Fruit fly (Drosophila melanogaster) whole organism: Measurements from ENCODE around the gene Ns1.

Experiments
- CG8478 ChIP-seq: fragments of >200 bp; optimal IDR thresholded peaks from 2 replicates; lab custom pipeline; 2018; ENCODE audit warnings: inconsistent platforms
- Dll ChIP-seq: fragments of >200 bp; optimal IDR thresholded peaks from 2 replicates; lab custom pipeline; 2017
- EcR ChIP-seq, 2 experiments: fragments of >200 bp; optimal IDR thresholded peaks; 2 replicates each; lab custom pipeline; 2017; ENCODE audit warnings: missing biosample characterization in 2 of 2, missing genetic modification characterization in 2 of 2, missing genetic modification reagents in 2 of 2
- pan ChIP-seq: fragments of >200 bp; optimal IDR thresholded peaks from 2 replicates; lab custom pipeline; 2017
- psq ChIP-seq: fragments of >200 bp; optimal IDR thresholded peaks from 2 replicates; lab custom pipeline; 2017
- usp ChIP-seq: fragments of >200 bp; optimal IDR thresholded peaks from 2 replicates; lab custom pipeline; 2017; ENCODE audit warnings: missing biosample characterization, missing genetic modification characterization, mixed read lengths

Gene Ns1

DNA sequence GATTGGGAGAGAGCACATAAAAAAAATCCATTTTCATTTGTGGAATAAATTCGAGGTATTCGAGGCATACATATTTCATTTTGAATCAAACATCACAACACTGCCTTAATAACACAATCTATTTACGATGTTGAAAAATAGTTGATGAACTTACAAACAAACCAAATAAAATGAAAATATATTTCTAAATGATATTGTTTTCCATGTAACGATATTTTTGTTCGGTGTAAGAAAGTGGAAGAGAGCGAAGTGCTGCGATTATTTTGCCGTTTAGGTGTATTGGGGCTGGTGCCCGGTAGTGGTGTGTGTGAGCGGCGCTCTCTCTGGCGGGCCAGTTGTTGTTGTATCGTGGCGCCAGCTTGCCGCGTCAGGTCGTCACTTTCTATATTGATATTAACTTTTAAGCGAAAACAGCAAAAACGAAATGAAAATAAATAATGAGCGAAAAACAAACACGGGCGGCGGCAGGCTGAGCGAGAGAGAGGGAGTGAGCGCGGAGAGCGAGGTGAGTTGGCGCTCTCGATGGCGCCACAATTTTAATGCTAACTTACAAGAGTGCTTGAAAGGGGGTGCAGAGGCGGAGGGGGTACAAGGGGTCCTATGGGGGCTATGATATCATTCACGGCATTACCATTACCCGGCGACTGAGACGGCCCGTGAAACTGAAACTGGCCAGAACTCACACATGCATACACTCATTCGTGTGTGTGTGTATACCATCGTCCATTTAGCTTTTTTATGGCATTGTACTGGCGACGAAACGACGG lies 7.3 kb downstream of the Ns1 start:
- no peak for TF ChIP-seq EcR (GFP tag; optimal IDR thresholded peaks at IDR 0.05; lab: Kevin White, UChicago)
- TF ChIP-seq Dll = peak; percentile 95

DNA sequence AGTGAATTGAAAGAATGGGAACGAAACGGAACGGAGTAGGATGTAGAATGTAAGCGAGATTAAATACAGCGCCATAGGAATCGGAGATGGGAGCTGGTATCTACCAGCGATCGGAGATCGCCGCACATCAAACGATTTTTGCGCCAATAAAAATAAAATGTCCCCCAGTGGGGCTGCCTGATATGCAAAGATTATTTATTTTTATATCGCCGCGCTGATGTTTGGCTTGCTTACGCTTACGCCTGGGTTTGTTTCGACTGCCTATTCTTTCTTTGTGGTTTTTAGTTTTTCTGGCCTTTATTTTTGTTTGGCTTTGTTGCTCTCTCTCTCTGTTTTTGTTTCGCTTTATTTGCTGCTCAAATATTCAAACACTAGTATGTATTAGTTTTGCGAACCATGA lies 8.7 kb downstream of the Ns1 start:
- TF ChIP-seq Dll (no peak), pan (lab: Kevin White, UChicago) (no peak), psq (lab: Kevin White, UChicago) (no peak), CG8478 (lab: Kevin White, UChicago) (no peak), EcR (GFP tag; optimal IDR thresholded peaks at IDR 0.05; lab: Kevin White, UChicago) (no peak)

DNA sequence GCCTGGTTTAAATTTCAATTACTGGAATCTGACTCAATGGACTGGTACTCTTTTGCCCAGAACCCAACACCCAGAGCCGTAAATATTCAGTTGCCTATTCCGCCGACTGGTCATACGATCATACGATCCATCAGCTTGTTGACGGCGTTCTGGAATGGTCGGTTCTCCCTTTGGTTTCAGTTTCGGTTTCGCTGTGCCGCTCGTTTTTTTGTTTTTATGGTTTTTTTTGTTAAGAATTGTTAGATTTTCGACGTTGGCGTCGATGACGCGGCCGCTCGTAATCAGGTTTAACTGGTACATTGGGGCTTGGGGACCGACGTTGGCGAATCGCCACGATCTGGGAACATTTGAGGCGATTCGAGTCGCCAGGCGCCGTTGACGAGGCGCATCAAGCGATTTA lies 9.8 kb downstream of the Ns1 start:
- TF ChIP-seq pan (lab: Kevin White, UChicago) = no peak
- no peak for TF ChIP-seq usp (GFP tag; lab: Kevin White, UChicago)
- no peak for TF ChIP-seq CG8478 (lab: Kevin White, UChicago)
- TF ChIP-seq psq (lab: Kevin White, UChicago) = no peak
- no peak for TF ChIP-seq Dll
- TF ChIP-seq EcR (GFP tag; optimal IDR thresholded peaks at IDR 0.05; lab: Kevin White, UChicago) = no peak

DNA sequence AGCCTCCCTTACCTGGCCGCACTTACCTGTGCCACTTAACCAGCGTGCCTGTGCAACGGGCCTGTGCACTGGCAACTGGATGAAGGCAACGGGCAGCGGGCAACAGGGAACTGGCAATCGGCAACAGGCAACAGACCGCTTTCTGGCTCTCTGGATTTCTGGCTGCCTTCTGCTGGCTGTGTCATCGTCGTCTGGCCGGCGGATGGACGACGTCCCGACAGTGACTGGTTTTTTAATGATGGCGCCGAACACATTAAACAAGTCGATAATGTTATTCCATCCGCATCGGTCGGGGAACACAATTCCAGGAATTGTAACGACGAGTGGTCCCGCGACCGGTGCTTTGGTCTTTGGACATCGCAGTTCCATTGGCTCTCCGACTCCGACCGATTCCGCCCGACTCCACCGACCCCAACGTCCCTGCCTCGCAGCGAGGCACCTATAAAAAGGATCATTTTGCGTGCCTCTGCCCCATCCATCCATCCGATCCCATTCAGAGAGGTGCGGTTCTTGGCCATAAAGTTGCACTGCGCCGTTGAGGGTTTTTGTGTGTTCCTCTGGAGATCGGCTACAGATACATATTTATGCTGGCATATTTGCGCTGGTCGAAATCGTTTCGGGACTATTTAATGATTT lies 10.6 kb downstream of the Ns1 start:
- TF ChIP-seq CG8478 (lab: Kevin White, UChicago) (no peak), Dll (peak; percentile 13)

DNA sequence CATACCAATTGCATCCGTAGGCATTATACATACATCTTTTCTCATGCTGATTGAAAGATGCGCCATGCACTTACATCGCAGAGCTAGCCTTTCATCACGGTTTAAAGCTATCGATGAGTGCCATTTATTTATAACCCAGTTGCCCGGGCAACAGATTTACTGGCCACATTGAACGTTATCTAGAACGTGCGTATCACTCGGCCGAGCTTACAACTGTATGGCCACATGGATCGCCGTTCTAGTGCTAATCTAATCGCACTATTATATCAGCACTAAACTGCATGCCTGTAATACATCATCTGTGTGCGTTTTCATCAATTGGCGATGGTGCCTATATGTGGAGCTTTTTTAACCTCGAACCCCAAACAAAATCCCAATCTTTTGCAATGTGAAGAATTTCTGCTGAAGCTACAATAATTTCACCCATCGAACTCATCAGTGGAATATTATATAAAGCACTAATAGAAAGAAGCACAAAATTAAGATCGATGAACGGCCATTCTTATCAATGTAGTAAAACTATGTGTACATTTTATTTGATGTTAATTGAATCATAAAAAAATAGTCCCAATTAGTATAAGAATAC lies 11.6 kb downstream of the Ns1 start:
- TF ChIP-seq psq (lab: Kevin White, UChicago) (no peak), EcR (GFP tag; optimal IDR thresholded peaks at IDR 0.05; lab: Kevin White, UChicago) (no peak), CG8478 (lab: Kevin White, UChicago) (no peak), usp (GFP tag; lab: Kevin White, UChicago) (no peak), pan (lab: Kevin White, UChicago) (no peak), Dll (no peak)

DNA sequence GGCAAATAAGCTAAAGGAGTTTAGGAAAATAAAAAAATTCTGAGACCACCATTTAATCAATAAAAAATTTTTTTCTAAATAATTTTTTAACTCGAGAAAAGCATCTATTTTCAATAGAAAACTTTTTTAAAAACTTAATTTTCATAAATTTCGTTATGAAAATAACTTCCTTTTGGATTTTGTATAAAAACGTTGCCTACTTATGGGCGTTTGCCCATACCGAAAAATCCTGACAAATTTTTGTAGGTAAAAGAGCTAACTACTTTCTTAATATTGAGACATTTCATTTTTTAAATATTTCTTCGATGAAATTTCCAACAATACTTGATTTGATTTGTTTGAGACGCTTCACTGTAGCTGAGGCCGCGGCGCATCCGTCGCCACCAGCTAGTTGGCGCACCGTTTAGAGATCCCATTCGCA lies 12.2 kb downstream of the Ns1 start:
- no peak for TF ChIP-seq EcR (GFP tag; optimal IDR thresholded peaks at IDR 0.05; lab: Kevin White, UChicago)
- no peak for TF ChIP-seq Dll
- TF ChIP-seq usp (GFP tag; lab: Kevin White, UChicago) = no peak
- TF ChIP-seq pan (lab: Kevin White, UChicago) = no peak
- no peak for TF ChIP-seq CG8478 (lab: Kevin White, UChicago)
- TF ChIP-seq psq (lab: Kevin White, UChicago) = no peak

DNA sequence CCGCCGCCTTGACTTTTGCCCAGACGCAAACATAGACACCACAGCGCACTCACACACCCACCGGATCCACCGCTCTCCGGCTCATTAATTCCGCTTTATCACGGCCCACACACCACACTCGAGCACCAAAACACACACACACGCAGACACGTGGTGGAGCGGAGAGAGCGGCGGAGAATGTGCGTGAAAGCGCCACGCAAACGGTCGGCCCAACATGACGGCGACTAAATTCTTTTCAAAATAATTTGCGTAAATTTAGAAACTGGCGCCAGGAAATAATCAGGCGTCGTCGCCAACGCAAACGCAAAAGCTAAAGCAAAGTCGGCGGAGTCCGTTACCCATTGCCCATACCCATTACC lies 12.7 kb downstream of the Ns1 start:
- no peak for TF ChIP-seq psq (lab: Kevin White, UChicago)
- TF ChIP-seq Dll = no peak
- no peak for TF ChIP-seq EcR (GFP tag; optimal IDR thresholded peaks at IDR 0.05; lab: Kevin White, UChicago)
- no peak for TF ChIP-seq usp (GFP tag; lab: Kevin White, UChicago)
- no peak for TF ChIP-seq pan (lab: Kevin White, UChicago)
- TF ChIP-seq CG8478 (lab: Kevin White, UChicago) = no peak

DNA sequence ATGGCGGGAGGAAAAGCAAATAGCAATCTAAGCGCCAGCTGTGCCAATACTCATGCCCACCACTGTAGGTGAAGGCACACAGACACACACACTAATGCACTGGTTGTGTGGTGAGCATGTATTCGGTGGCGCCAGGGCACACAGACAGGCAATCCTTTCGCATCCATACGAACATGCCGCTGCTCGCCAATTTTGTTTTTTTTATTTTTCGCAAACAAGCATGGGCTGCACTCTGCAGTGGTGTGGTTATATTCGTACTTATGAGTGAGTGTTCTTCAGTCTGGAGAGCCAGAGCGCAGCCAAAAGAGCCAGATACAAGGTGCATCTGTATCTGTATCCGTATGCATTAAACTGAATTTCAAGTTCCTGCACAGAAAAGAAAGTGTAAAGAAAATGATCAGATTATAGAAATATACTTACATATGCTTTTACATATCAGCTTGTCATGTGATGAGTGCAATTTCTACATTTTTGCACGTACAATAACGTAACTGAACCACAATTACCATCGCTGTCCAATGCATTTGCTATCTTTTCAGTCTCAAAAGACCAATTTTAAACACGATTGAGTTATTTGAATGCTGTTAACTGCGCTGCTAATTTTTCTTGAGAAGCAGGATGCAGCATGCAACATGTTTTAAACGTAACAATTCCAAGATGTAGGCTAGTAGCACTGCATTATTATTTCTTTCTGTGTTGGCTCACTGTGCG lies 13.2 kb downstream of the Ns1 start:
- TF ChIP-seq EcR (GFP tag; optimal IDR thresholded peaks at IDR 0.05; lab: Kevin White, UChicago) (no peak), Dll (no peak), usp (GFP tag; lab: Kevin White, UChicago) (no peak), psq (lab: Kevin White, UChicago) (no peak), pan (lab: Kevin White, UChicago) (no peak), CG8478 (lab: Kevin White, UChicago) (no peak)

DNA sequence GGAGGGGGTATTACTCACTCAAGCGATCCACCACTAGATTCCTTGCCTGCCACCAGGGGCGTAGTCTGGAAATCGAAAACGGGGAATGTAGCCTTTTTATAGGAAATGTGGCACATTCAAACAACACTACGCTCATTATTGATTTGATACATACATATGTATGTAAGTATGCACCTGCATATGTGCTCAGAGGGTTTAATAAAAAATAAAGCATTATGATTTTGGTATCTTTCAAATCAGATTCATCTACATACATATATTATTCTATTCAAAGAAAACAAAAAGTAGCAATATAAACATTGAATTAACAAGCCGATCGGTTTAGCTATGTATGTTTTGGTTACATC lies 15.6 kb downstream of the Ns1 start:
- TF ChIP-seq Dll (no peak), usp (GFP tag; lab: Kevin White, UChicago) (no peak), EcR (GFP tag; optimal IDR thresholded peaks at IDR 0.05; lab: Kevin White, UChicago) (no peak), CG8478 (lab: Kevin White, UChicago) (no peak), psq (lab: Kevin White, UChicago) (no peak), pan (lab: Kevin White, UChicago) (no peak)

DNA sequence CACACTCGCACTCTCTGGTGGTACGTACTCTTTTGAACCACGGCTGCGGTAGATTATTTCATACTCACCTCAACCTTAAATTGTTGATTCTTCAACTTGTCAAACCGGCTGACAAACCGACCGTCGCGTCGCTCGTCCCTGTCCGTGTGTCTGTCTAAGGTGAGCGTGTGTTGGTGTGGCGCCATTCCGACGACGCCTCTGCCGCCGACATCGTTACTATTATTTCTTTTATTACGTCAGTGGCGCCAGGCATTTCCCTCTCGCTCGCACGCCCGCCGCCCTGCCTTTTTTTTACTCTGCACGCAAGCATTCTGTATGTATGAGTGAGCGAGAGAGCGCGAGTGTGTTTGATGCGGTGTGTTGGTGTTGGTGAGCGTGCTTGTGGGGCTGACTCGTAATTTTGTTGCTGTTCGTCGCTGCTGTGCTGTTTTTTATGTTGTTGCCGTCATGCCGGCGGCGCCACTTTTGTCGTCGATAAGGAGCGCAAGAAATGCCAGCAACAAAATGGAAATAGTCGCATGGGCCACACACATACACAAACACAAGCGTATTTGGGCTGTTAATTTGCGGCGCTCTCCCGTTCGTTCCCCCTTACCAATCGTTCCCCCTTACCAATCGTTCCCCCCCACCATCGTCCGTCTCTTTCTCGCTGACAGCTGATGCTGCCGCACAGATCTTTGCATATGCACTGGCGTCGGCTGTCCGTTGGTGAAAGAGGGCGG lies 16.1 kb downstream of the Ns1 start:
- TF ChIP-seq pan (lab: Kevin White, UChicago) = peak; percentile 51
- TF ChIP-seq Dll = peak; percentile 97
- TF ChIP-seq CG8478 (lab: Kevin White, UChicago) = peak; percentile 77
- no peak for TF ChIP-seq psq (lab: Kevin White, UChicago)

DNA sequence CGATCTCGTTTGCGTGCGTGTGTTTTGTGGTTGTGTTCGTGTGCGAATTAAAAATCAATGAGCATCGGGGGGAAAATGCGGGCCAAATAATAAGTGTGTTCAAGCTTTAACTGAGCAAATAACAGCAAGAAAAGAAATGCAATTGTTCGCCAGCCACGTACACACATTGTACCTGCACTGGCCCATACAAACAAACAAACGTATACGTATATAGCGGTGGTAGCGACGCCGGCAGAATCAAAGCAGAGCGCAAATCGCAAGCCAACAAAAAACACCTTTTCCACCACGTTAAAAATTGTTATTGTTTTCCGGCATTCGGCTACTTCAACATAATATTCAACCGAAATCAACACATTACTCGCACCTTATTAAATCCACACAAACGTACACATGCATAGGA lies 17.9 kb downstream of the Ns1 start:
- TF ChIP-seq psq (lab: Kevin White, UChicago) (no peak), CG8478 (lab: Kevin White, UChicago) (no peak), Dll (no peak), pan (lab: Kevin White, UChicago) (no peak), EcR (GFP tag; optimal IDR thresholded peaks at IDR 0.05; lab: Kevin White, UChicago) (no peak), usp (GFP tag; lab: Kevin White, UChicago) (no peak)
